Worm (Caenorhabditis elegans) whole organism, young adult: ENCODE measurements around the gene Y69A2AR.46.

Experiments used
- B0019.2 ChIP-seq: fragments of 200-800 bp; sonication (Bioruptor generic); conservative IDR thresholded peaks from 2 replicates; pipeline ENCODE4 v1.3.6; 2022; ENCODE audit warnings: missing genetic modification reagents, missing genetic modification characterization, missing compliant biosample characterization
- F10E7.11 ChIP-seq: sonication (generic microtip); optimal IDR thresholded peaks from 2 replicates; lab custom pipeline; 2017; ENCODE audit warnings: mild to moderate bottlenecking, missing genetic modification characterization, moderate library complexity, missing compliant biosample characterization
- F23B12.7 ChIP-seq: sonication (generic microtip); optimal IDR thresholded peaks from 2 replicates; lab custom pipeline; 2017; ENCODE audit warnings: missing genetic modification characterization, mild to moderate bottlenecking, missing compliant biosample characterization, antibody characterized with exemption, moderate library complexity; ENCODE audit not compliant: insufficient read depth
- F33H1.4 ChIP-seq: fragments of 200-800 bp; sonication (Bioruptor generic); IDR thresholded peaks from 2 replicates; pipeline ENCODE4 v1.3.6; 2022; ENCODE audit warnings: missing genetic modification reagents, missing genetic modification characterization, missing compliant biosample characterization
- F37B4.10 ChIP-seq: fragments of 200-800 bp; sonication (Bioruptor generic); IDR thresholded peaks from 2 replicates; pipeline ENCODE4 v1.3.6; 2022; ENCODE audit warnings: missing genetic modification characterization, missing compliant biosample characterization
- K11D2.4 ChIP-seq: fragments of 200-800 bp; sonication (Bioruptor generic); IDR thresholded peaks from 2 replicates; pipeline ENCODE4 v1.3.6; 2022; ENCODE audit warnings: missing genetic modification reagents, missing genetic modification characterization, missing compliant biosample characterization
- Y53F4B.3 ChIP-seq: fragments of 200-800 bp; sonication (Bioruptor generic); IDR thresholded peaks from 2 replicates; pipeline ENCODE4 v1.3.6; 2022; ENCODE audit warnings: missing genetic modification reagents, missing genetic modification characterization, missing compliant biosample characterization
- Y56A3A.18 ChIP-seq: fragments of 200-800 bp; sonication (Bioruptor generic); IDR thresholded peaks from 2 replicates; pipeline ENCODE4 v1.3.6; 2022; ENCODE audit warnings: missing genetic modification reagents, missing genetic modification characterization, missing compliant biosample characterization
- Y79H2A.3 ChIP-seq: fragments of 200-800 bp; sonication (Bioruptor generic); conservative IDR thresholded peaks from 2 replicates; pipeline ENCODE4 v1.3.6; 2022; ENCODE audit warnings: missing genetic modification reagents, missing genetic modification characterization, missing compliant biosample characterization
- aptf-3 ChIP-seq: fragments of 200-800 bp; sonication (Bioruptor generic); IDR thresholded peaks from 2 replicates; pipeline ENCODE4 v1.3.6; 2022; ENCODE audit warnings: missing genetic modification characterization, missing compliant biosample characterization
- attf-6 ChIP-seq: fragments of 200-800 bp; sonication (Bioruptor generic); IDR thresholded peaks from 2 replicates; pipeline ENCODE4 v1.3.6; 2022; ENCODE audit warnings: missing genetic modification reagents, missing genetic modification characterization, missing compliant biosample characterization
- ceh-100 ChIP-seq: fragments of 200-800 bp; sonication (Bioruptor generic); IDR thresholded peaks from 2 replicates; pipeline ENCODE4 v1.3.6; 2022; ENCODE audit warnings: missing genetic modification reagents, missing genetic modification characterization, missing compliant biosample characterization
- ceh-27 ChIP-seq: fragments of 200-800 bp; sonication (Bioruptor generic); optimal IDR thresholded peaks from 2 replicates; lab custom pipeline; 2018; ENCODE audit warnings: mild to moderate bottlenecking, missing genetic modification characterization, moderate library complexity, missing compliant biosample characterization
- efl-1 ChIP-seq: fragments of 150-350 bp; optimal IDR thresholded peaks from 2 replicates; lab custom pipeline; 2014; ENCODE audit warnings: missing biosample characterization, missing genetic modification reagents, missing genetic modification characterization
- egl-44 ChIP-seq: fragments of 200-800 bp; sonication (Bioruptor generic); IDR thresholded peaks from 2 replicates; pipeline ENCODE4 v1.3.6; 2022; ENCODE audit warnings: missing genetic modification reagents, missing genetic modification characterization, missing compliant biosample characterization
- egrh-3 ChIP-seq: fragments of 200-800 bp; sonication (Bioruptor generic); IDR thresholded peaks from 2 replicates; pipeline ENCODE4 v1.3.6; 2022; ENCODE audit warnings: missing genetic modification reagents, missing genetic modification characterization, missing compliant biosample characterization
- hmg-20 ChIP-seq: fragments of 200-800 bp; sonication (Bioruptor generic); IDR thresholded peaks from 2 replicates; pipeline ENCODE4 v1.3.6; 2022; ENCODE audit warnings: missing genetic modification reagents, missing genetic modification characterization, missing compliant biosample characterization
- let-607 ChIP-seq, 2 experiments: fragments of 200-800 bp in 1 of 2; sonication (Bioruptor generic) in 1 of 2; sonication (generic microtip) in 1 of 2; optimal IDR thresholded peaks; 2 replicates each; lab custom pipeline; 2016 to 2018; ENCODE audit warnings: mild to moderate bottlenecking in 2 of 2, missing compliant biosample characterization in 2 of 2, missing genetic modification characterization in 2 of 2, moderate library complexity in 2 of 2, missing genotype in 1 of 2
- lin-35 ChIP-seq, 3 experiments: fragments of 150-350 bp in 2 of 3; sonication (generic microtip) in 1 of 3; optimal IDR thresholded peaks; 2 replicates each; lab custom pipeline; 2014 to 2018; ENCODE audit warnings: missing biosample characterization in 3 of 3, missing genetic modification characterization in 3 of 3, missing genetic modification reagents in 3 of 3
- lin-40 ChIP-seq: sonication (generic microtip); optimal IDR thresholded peaks from 2 replicates; lab custom pipeline; 2016; ENCODE audit warnings: missing genetic modification characterization, mild to moderate bottlenecking, missing compliant biosample characterization, missing genotype, missing genetic modification reagents
- lin-54 ChIP-seq: fragments of 200-800 bp; sonication (Bioruptor generic); optimal IDR thresholded peaks from 2 replicates; lab custom pipeline; 2018; ENCODE audit warnings: mild to moderate bottlenecking, missing genetic modification characterization, missing compliant biosample characterization
- lir-1 ChIP-seq: fragments of 200-800 bp; sonication (Bioruptor generic); conservative IDR thresholded peaks from 2 replicates; pipeline ENCODE4 v1.3.6; 2022; ENCODE audit warnings: missing genetic modification reagents, missing genetic modification characterization, missing compliant biosample characterization
- lsl-1 ChIP-seq: fragments of 200-800 bp; sonication (Bioruptor generic); optimal IDR thresholded peaks from 2 replicates; lab custom pipeline; 2018; ENCODE audit warnings: mild to moderate bottlenecking, missing genetic modification characterization, moderate library complexity, missing compliant biosample characterization
- lsy-27 ChIP-seq: sonication (generic microtip); optimal IDR thresholded peaks from 2 replicates; lab custom pipeline; 2017; ENCODE audit warnings: missing genetic modification characterization, mild to moderate bottlenecking, missing compliant biosample characterization, antibody characterized with exemption, missing genotype, borderline replicate concordance; ENCODE audit not compliant: insufficient read depth
- madf-3 ChIP-seq: fragments of 200-800 bp; sonication (Bioruptor generic); IDR thresholded peaks from 2 replicates; pipeline ENCODE4 v1.3.6; 2022; ENCODE audit warnings: missing genetic modification reagents, missing genetic modification characterization, missing compliant biosample characterization
- madf-6 ChIP-seq: fragments of 200-800 bp; sonication (Bioruptor generic); IDR thresholded peaks from 2 replicates; pipeline ENCODE4 v1.3.6; 2022; ENCODE audit warnings: missing genetic modification reagents, missing genetic modification characterization, missing compliant biosample characterization
- madf-8 ChIP-seq: fragments of 200-800 bp; sonication (Bioruptor generic); conservative IDR thresholded peaks from 2 replicates; pipeline ENCODE4 v1.3.6; 2022; ENCODE audit warnings: missing genetic modification reagents, missing genetic modification characterization, missing compliant biosample characterization
- nfyb-1 ChIP-seq: fragments of 200-800 bp; sonication (Bioruptor generic); IDR thresholded peaks from 2 replicates; pipeline ENCODE4 v1.3.6; 2022; ENCODE audit warnings: missing genetic modification reagents, missing genetic modification characterization, missing compliant biosample characterization
- nhr-90 ChIP-seq: sonication (generic microtip); optimal IDR thresholded peaks from 2 replicates; lab custom pipeline; 2016; ENCODE audit warnings: missing genotype, mild to moderate bottlenecking, missing genetic modification characterization, missing compliant biosample characterization
- rcor-1 ChIP-seq: fragments of 200-800 bp; sonication (Bioruptor generic); IDR thresholded peaks from 2 replicates; pipeline ENCODE4 v1.3.6; 2022; ENCODE audit warnings: missing genetic modification reagents, missing genetic modification characterization, missing compliant biosample characterization
- sdz-38 ChIP-seq: sonication (generic microtip); optimal IDR thresholded peaks from 2 replicates; lab custom pipeline; 2016; ENCODE audit warnings: missing genotype, missing genetic modification characterization, missing compliant biosample characterization
- snpc-1.3 ChIP-seq: sonication (generic microtip); optimal IDR thresholded peaks from 2 replicates; lab custom pipeline; 2017; ENCODE audit warnings: missing genetic modification characterization, mild to moderate bottlenecking, missing compliant biosample characterization, antibody characterized with exemption, moderate library complexity, missing genotype, missing genetic modification reagents; ENCODE audit not compliant: insufficient read depth
- snpc-3.4 ChIP-seq: sonication (generic microtip); optimal IDR thresholded peaks from 2 replicates; lab custom pipeline; 2017; ENCODE audit warnings: missing genetic modification characterization, mild to moderate bottlenecking, missing compliant biosample characterization, antibody characterized with exemption, moderate library complexity, missing genotype, missing genetic modification reagents
- snpc-4 ChIP-seq, 5 experiments: fragments of 150-350 bp in 1 of 5; sonication (generic microtip) in 4 of 5; optimal IDR thresholded peaks; 2 replicates each; lab custom pipeline; 2014 to 2018; ENCODE audit warnings: missing genetic modification characterization in 5 of 5, missing biosample characterization in 3 of 5, antibody characterized with exemption in 2 of 5, mild to moderate bottlenecking in 2 of 5, missing compliant biosample characterization in 2 of 5, missing genotype in 2 of 5, moderate library complexity in 2 of 5, missing genetic modification reagents in 1 of 5
- somi-1 ChIP-seq: fragments of 200-800 bp; sonication (Bioruptor generic); optimal IDR thresholded peaks from 2 replicates; lab custom pipeline; 2018; ENCODE audit warnings: mild to moderate bottlenecking, missing genetic modification characterization, missing compliant biosample characterization
- unc-62 ChIP-seq: fragments of 150-350 bp; optimal IDR thresholded peaks from 2 replicates; lab custom pipeline; 2014; ENCODE audit warnings: missing biosample characterization, missing genetic modification reagents, missing genetic modification characterization
- xnd-1 ChIP-seq: sonication (generic microtip); optimal IDR thresholded peaks from 2 replicates; lab custom pipeline; 2016; ENCODE audit warnings: missing genotype, missing genetic modification reagents, missing genetic modification characterization, missing compliant biosample characterization
- zfh-2 ChIP-seq: fragments of 200-800 bp; sonication (Bioruptor generic); conservative IDR thresholded peaks from 2 replicates; pipeline ENCODE4 v1.3.6; 2022; ENCODE audit warnings: missing genetic modification reagents, missing genetic modification characterization, missing compliant biosample characterization
- ztf-22 ChIP-seq: fragments of 200-800 bp; sonication (Bioruptor generic); optimal IDR thresholded peaks from 2 replicates; lab custom pipeline; 2018; ENCODE audit warnings: mild to moderate bottlenecking, missing genetic modification characterization, moderate library complexity, missing compliant biosample characterization
- ztf-25 ChIP-seq: fragments of 200-800 bp; sonication (Bioruptor generic); IDR thresholded peaks from 2 replicates; pipeline ENCODE4 v1.3.6; 2022; ENCODE audit warnings: missing genetic modification reagents, missing genetic modification characterization, missing compliant biosample characterization
- ztf-26 ChIP-seq: sonication (generic microtip); optimal IDR thresholded peaks from 2 replicates; lab custom pipeline; 2017; ENCODE audit warnings: missing genetic modification characterization, missing compliant biosample characterization

The Y69A2AR.46 gene

ce11 chrIV:2599634-2600033, 38.2 kb downstream of the Y69A2AR.46 start (continued):
- peak in 1 of 3 experiments; percentile 52 for TF ChIP-seq lin-35 (GFP tag; optimal IDR thresholded peaks at IDR 0.05; lab: Kevin White, UChicago)
- TF ChIP-seq madf-8 (GFP tag; lab: Robert Waterston, UW) = no peak
- no peak for TF ChIP-seq snpc-3.4
- no peak for TF ChIP-seq attf-6 (GFP tag; lab: Robert Waterston, UW)
- peak; percentile 60 for TF ChIP-seq zfh-2 (GFP tag; lab: Robert Waterston, UW)
- no peak for TF ChIP-seq hmg-20 (GFP tag; lab: Robert Waterston, UW)
- TF ChIP-seq lsl-1 (GFP tag; lab: Kevin White, UChicago) = no peak
- TF ChIP-seq lir-1 = no peak
- no peak for TF ChIP-seq unc-62
- peak; percentile 60; the same call in 1 of the 2 replicates for TF ChIP-seq nfyb-1 (GFP tag; lab: Robert Waterston, UW)
- TF ChIP-seq lin-54 (GFP tag; lab: Kevin White, UChicago) = peak; percentile 43
- TF ChIP-seq rcor-1 (GFP tag; lab: Robert Waterston, UW) = no peak
- TF ChIP-seq snpc-1.3 (tag; lab: Kevin White, UChicago) = no peak
- no peak for TF ChIP-seq xnd-1 (tag; lab: Kevin White, UChicago)
- no peak for TF ChIP-seq snpc-4 (GFP tag; optimal IDR thresholded peaks at IDR 0.05; lab: Kevin White, UChicago)
- TF ChIP-seq snpc-4 (tag; optimal IDR thresholded peaks at IDR 0.05; lab: Kevin White, UChicago) = peak in 1 of 4 experiments; percentile 43
- no peak for TF ChIP-seq madf-6 (GFP tag; lab: Robert Waterston, UW)
- TF ChIP-seq nhr-90 (tag; lab: Kevin White, UChicago) = no peak
- TF ChIP-seq B0019.2 (GFP tag; lab: Robert Waterston, UW) = no peak

ce11 chrIV:2600841-2601240, 39.4 kb downstream of the Y69A2AR.46 start, which contains the start of gene epg-9:
epg-9 (plus strand) TSS chrIV:2601141.
- TF ChIP-seq lin-40 (tag; lab: Kevin White, UChicago) = no peak
- no peak for TF ChIP-seq F37B4.10
- TF ChIP-seq F23B12.7 (tag; lab: Kevin White, UChicago) = no peak
- no peak for TF ChIP-seq F10E7.11
- no peak for TF ChIP-seq egrh-3 (GFP tag; lab: Robert Waterston, UW)
- no peak for TF ChIP-seq ztf-25 (GFP tag; lab: Robert Waterston, UW)
- no peak for TF ChIP-seq zfh-2 (GFP tag; lab: Robert Waterston, UW)
- TF ChIP-seq F33H1.4 (GFP tag; lab: Robert Waterston, UW) = no peak
- no peak for TF ChIP-seq lin-35 (GFP tag; optimal IDR thresholded peaks at IDR 0.05; lab: Kevin White, UChicago)
- no peak for TF ChIP-seq aptf-3
- TF ChIP-seq lsl-1 (GFP tag; lab: Kevin White, UChicago) = no peak
- TF ChIP-seq egl-44 (GFP tag; lab: Robert Waterston, UW) = no peak

DNA sequence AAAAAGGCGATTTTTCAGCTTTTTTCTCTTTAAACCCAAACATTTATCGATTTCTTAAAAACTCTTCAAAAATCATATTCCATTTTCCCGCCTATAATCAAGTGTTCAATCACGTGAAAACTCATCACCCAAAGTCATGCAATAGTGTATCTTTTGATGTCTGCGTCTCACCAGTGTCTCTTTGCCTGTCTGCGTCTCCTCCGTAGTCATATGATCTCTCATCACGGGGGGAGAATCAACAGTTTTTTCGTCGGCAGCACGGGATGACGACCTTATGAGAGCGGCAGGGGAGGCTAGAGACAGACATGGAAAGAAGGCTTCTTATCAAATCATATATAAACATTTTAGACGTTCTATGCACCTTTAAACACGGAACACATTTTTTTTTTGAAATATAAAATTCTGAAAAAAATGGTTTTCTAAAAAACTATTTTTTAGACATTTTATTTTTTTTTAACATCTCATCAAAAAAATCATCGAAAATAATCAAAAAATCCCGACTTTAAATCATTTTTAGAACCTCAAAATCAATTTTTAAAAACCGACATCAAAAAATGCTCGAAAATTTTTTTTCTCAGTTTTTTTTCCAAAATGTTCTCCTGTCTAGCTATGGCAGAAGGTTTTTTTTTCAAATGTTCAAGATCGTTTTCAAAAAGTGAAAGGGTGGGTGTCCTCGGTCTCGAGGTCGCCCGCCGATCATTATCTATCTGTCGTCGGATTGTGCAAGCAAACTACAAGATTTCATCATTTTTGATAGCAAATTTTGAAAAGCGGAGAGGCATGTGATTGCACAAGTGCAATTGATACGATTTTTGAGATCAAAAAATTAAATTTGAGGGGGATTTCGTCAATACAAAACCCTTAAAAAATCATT, 40.8 kb downstream of the Y69A2AR.46 start:
- peak; percentile 99 for TF ChIP-seq somi-1
- TF ChIP-seq ceh-27 = peak; percentile 94
- no peak for TF ChIP-seq sdz-38 (tag; lab: Kevin White, UChicago)
- no peak for TF ChIP-seq Y53F4B.3
- peak; percentile 92 for TF ChIP-seq ztf-22 (GFP tag; lab: Kevin White, UChicago)
- TF ChIP-seq let-607 (tag; optimal IDR thresholded peaks at IDR 0.05; lab: Kevin White, UChicago) = peak; percentile 78 to 93
- TF ChIP-seq B0019.2 (GFP tag; lab: Robert Waterston, UW) = peak; percentile 58; the same call in 1 of the 2 replicates
- TF ChIP-seq madf-3 (GFP tag; lab: Robert Waterston, UW) = peak; percentile 93
- TF ChIP-seq ztf-26 (tag; lab: Kevin White, UChicago) = peak; percentile 97
- peak; percentile 77 for TF ChIP-seq ceh-100 (GFP tag; lab: Robert Waterston, UW)
- TF ChIP-seq F10E7.11 = peak; percentile 91
- peak; percentile 71; the same call in 1 of the 2 replicates for TF ChIP-seq Y79H2A.3 (GFP tag; lab: Robert Waterston, UW)
- peak; percentile 62 for TF ChIP-seq unc-62
- peak; percentile 97 for TF ChIP-seq K11D2.4 (GFP tag; lab: Robert Waterston, UW)
- no peak for TF ChIP-seq lsy-27 (tag; lab: Kevin White, UChicago)
- peak; percentile 49 for TF ChIP-seq efl-1 (GFP tag; lab: Kevin White, UChicago)
- peak; percentile 96 for TF ChIP-seq Y56A3A.18 (GFP tag; lab: Robert Waterston, UW)
